Fruit fly (Drosophila melanogaster): ENCODE results near the gene Usp47.

Gene Usp47

dm6 chr3L:5797274-5797673 lies 44.5 kb downstream of the Usp47 start:
- TF ChIP-seq Myc (optimal IDR thresholded peaks at IDR 0.05) (peak; percentile 15), HLH106 (tag; optimal IDR thresholded peaks at IDR 0.05) (no peak)

dm6 chr3L:5802063-5802531 lies 49.3 kb downstream of the Usp47 start:
- TF ChIP-seq Abd-B (GFP tag; optimal IDR thresholded peaks at IDR 0.05) (no peak), psq (GFP tag; optimal IDR thresholded peaks at IDR 0.05) (peak; percentile 16), Sp1 (GFP tag; optimal IDR thresholded peaks at IDR 0.05) (peak; percentile 41), OdsH (GFP tag; optimal IDR thresholded peaks at IDR 0.05) (no peak), foxo (GFP tag; optimal IDR thresholded peaks at IDR 0.05) (no peak), Hnf4 (GFP tag; optimal IDR thresholded peaks at IDR 0.05) (no peak)

- TF ChIP-seq sv (GFP tag; optimal IDR thresholded peaks at IDR 0.05) (no peak), fru (GFP tag; optimal IDR thresholded peaks at IDR 0.05) (no peak), Dif (GFP tag; optimal IDR thresholded peaks at IDR 0.05; ENCODE audit: partially characterized antibody) (no peak), Dfd (GFP tag; optimal IDR thresholded peaks at IDR 0.05) (no peak), sage (GFP tag; optimal IDR thresholded peaks at IDR 0.05) (no peak), rgr (GFP tag; optimal IDR thresholded peaks at IDR 0.05) (no peak), OdsH (GFP tag; optimal IDR thresholded peaks at IDR 0.05) (no peak), CG9705 (GFP tag; optimal IDR thresholded peaks at IDR 0.05) (no peak), Hr83 (GFP tag; optimal IDR thresholded peaks at IDR 0.05; ENCODE audit: poor library complexity, severe bottlenecking) (no peak), pan (optimal IDR thresholded peaks at IDR 0.05) (no peak), dl (GFP tag; optimal IDR thresholded peaks at IDR 0.05; ENCODE audit: insufficient read depth in 1 of 2, partially characterized antibody in 2 of 2) (no peak), Sp1 (GFP tag; optimal IDR thresholded peaks at IDR 0.05) (no peak), N (GFP tag; optimal IDR thresholded peaks at IDR 0.05) (no peak), lola (GFP tag; optimal IDR thresholded peaks at IDR 0.05) (no peak), GATAd (GFP tag; optimal IDR thresholded peaks at IDR 0.05) (no peak)
Observed at dm6 chr3L:5802733-5803132, 50.0 kb downstream of the Usp47 start, which contains the start of gene CG42272. Gene CG42272 (plus strand): TSS chr3L:5803033.

- no peak for TF ChIP-seq br (GFP tag; optimal IDR thresholded peaks at IDR 0.05)
- TF ChIP-seq Dfd (GFP tag; optimal IDR thresholded peaks at IDR 0.05), result no peak
- no peak for TF ChIP-seq Vsx2 (GFP tag; optimal IDR thresholded peaks at IDR 0.05; ENCODE audit: partially characterized antibody)
- no peak for TF ChIP-seq h (GFP tag; optimal IDR thresholded peaks at IDR 0.05)
- no peak for TF ChIP-seq Abd-B (GFP tag; optimal IDR thresholded peaks at IDR 0.05)
- no peak for TF ChIP-seq Hr78 (GFP tag; optimal IDR thresholded peaks at IDR 0.05)
- TF ChIP-seq CG32264 (GFP tag; optimal IDR thresholded peaks at IDR 0.05), result no peak
- no peak for TF ChIP-seq usp (GFP tag; optimal IDR thresholded peaks at IDR 0.05)
- no peak for TF ChIP-seq ey (GFP tag; optimal IDR thresholded peaks at IDR 0.05)
- no peak for TF ChIP-seq GATAd (GFP tag; optimal IDR thresholded peaks at IDR 0.05)
- TF ChIP-seq tai (GFP tag; optimal IDR thresholded peaks at IDR 0.05), result no peak
- TF ChIP-seq dmrt93B (GFP tag; optimal IDR thresholded peaks at IDR 0.05), result no peak
- TF ChIP-seq Hr83 (GFP tag; optimal IDR thresholded peaks at IDR 0.05; ENCODE audit: poor library complexity, severe bottlenecking), result no peak
- no peak for TF ChIP-seq Hnf4 (GFP tag; optimal IDR thresholded peaks at IDR 0.05)
- TF ChIP-seq N (GFP tag; optimal IDR thresholded peaks at IDR 0.05), result no peak
- TF ChIP-seq OdsH (GFP tag; optimal IDR thresholded peaks at IDR 0.05), result no peak
- no peak for TF ChIP-seq CG9705 (GFP tag; optimal IDR thresholded peaks at IDR 0.05)
- no peak for TF ChIP-seq sage (GFP tag; optimal IDR thresholded peaks at IDR 0.05)
- no peak for TF ChIP-seq dsf (GFP tag; optimal IDR thresholded peaks at IDR 0.05; ENCODE audit: borderline replicate concordance)
- no peak for TF ChIP-seq pan (optimal IDR thresholded peaks at IDR 0.05)
Observed at dm6 chr3L:5807370-5808100, 54.8 kb downstream of the Usp47 start.

dm6 chr3L:5808101-5808433 lies 55.3 kb downstream of the Usp47 start:
- TF ChIP-seq jim (GFP tag; optimal IDR thresholded peaks at IDR 0.05), result no peak
- TF ChIP-seq woc (GFP tag; optimal IDR thresholded peaks at IDR 0.05), result peak; percentile 26
- peak; percentile 19 for TF ChIP-seq br (GFP tag; optimal IDR thresholded peaks at IDR 0.05)
- TF ChIP-seq h (GFP tag; optimal IDR thresholded peaks at IDR 0.05), result peak; percentile 42
- no peak for TF ChIP-seq sage (GFP tag; optimal IDR thresholded peaks at IDR 0.05)
- TF ChIP-seq foxo (GFP tag; optimal IDR thresholded peaks at IDR 0.05), result peak in 1 of 2 experiments; percentile 48
- TF ChIP-seq rgr (GFP tag; optimal IDR thresholded peaks at IDR 0.05), result peak; percentile 28
- TF ChIP-seq Hr83 (GFP tag; optimal IDR thresholded peaks at IDR 0.05; ENCODE audit: poor library complexity, severe bottlenecking), result no peak
- TF ChIP-seq usp (GFP tag; optimal IDR thresholded peaks at IDR 0.05), result no peak
- TF ChIP-seq Hnf4 (GFP tag; optimal IDR thresholded peaks at IDR 0.05), result peak; percentile 21
- TF ChIP-seq fru (GFP tag; optimal IDR thresholded peaks at IDR 0.05), result peak; percentile 69
- peak; percentile 36 for TF ChIP-seq HLH106 (tag; optimal IDR thresholded peaks at IDR 0.05)
- TF ChIP-seq ey (GFP tag; optimal IDR thresholded peaks at IDR 0.05), result peak; percentile 37
- no peak for TF ChIP-seq N (GFP tag; optimal IDR thresholded peaks at IDR 0.05)
